Fruit fly (Drosophila melanogaster): ENCODE data around the gene CG43354.

DNA sequence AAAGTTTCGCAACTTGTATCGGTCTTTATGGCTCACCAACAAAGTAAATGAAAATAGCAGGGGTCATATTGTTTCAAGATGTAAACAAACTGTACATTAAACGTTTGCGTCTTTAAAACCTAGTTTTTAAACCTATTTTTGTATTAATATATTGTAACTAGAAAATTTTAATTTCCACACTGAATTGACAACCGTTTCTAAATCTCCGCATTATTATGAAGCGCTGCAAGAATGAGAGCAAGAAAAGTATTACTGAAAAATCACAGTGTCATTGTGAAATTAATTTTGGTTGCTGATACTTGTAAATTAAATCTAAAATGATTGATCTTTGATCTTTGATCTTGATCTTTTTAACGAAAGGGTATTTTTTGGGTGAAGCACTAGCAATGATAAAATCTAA lies 17.9 kb downstream of the CG43354 start, which contains the start of gene CG43362:
- TF ChIP-seq CG14711 (tag; optimal IDR thresholded peaks at IDR 0.05) (no peak), pad (GFP tag; optimal IDR thresholded peaks at IDR 0.05) (no peak), bab1 (GFP tag; optimal IDR thresholded peaks at IDR 0.05) (no peak), toe (GFP tag; optimal IDR thresholded peaks at IDR 0.05) (no peak), Clk (GFP tag; optimal IDR thresholded peaks at IDR 0.05) (no peak), CG12768 (GFP tag; optimal IDR thresholded peaks at IDR 0.05) (no peak), Hr96 (GFP tag; optimal IDR thresholded peaks at IDR 0.05) (no peak), ovo (GFP tag; optimal IDR thresholded peaks at IDR 0.05) (no peak), CG33017 (tag; optimal IDR thresholded peaks at IDR 0.05) (no peak), kay (GFP tag; ENCODE audit: borderline replicate concordance) (no peak), Mnt (GFP tag; optimal IDR thresholded peaks at IDR 0.05) (no peak), CG5204 (GFP tag; optimal IDR thresholded peaks at IDR 0.05) (no peak)
